Fruit fly (Drosophila melanogaster): ENCODE results near the gene CG46306.
A peak's percentile ranks its signal among the peaks of the same experiment; 100 is the strongest.

The CG46306 gene

dm6 chrX:16787416-16787900 is 47.9 kb downstream of the CG46306 start (continued):
- TF ChIP-seq bbx (GFP tag; IDR thresholded peaks at IDR 0.05; ENCODE audit: partially characterized antibody) = peak; percentile 39; the same call in 1 of the 2 replicates
- no peak for TF ChIP-seq sim (GFP tag; IDR thresholded peaks at IDR 0.05)
- no peak for TF ChIP-seq Optix (GFP tag; IDR thresholded peaks at IDR 0.05)
- TF ChIP-seq CG3065 (GFP tag; optimal IDR thresholded peaks at IDR 0.05) = no peak
- TF ChIP-seq CG3281 (GFP tag; optimal IDR thresholded peaks at IDR 0.05) = no peak
- peak; percentile 69 for TF ChIP-seq amos (GFP tag; IDR thresholded peaks at IDR 0.05; ENCODE audit: partially characterized antibody)
- TF ChIP-seq CG3407 (GFP tag; optimal IDR thresholded peaks at IDR 0.05) = no peak
- peak; percentile 36; the same call in 2 of the 3 replicates for TF ChIP-seq row (GFP tag; IDR thresholded peaks at IDR 0.05)
- no peak for TF ChIP-seq chif (GFP tag; optimal IDR thresholded peaks at IDR 0.05)
- TF ChIP-seq CG10565 (GFP tag; optimal IDR thresholded peaks at IDR 0.05) = no peak
- TF ChIP-seq H15 (GFP tag; IDR thresholded peaks at IDR 0.05) = no peak
- no peak for TF ChIP-seq CG13624 (GFP tag; optimal IDR thresholded peaks at IDR 0.05)
- no peak for TF ChIP-seq Eip74EF (GFP tag; optimal IDR thresholded peaks at IDR 0.05)
- no peak for TF ChIP-seq Nf-YB (GFP tag; optimal IDR thresholded peaks at IDR 0.05)
- TF ChIP-seq CG4617 (GFP tag; optimal IDR thresholded peaks at IDR 0.05; ENCODE audit: borderline replicate concordance) = no peak
- TF ChIP-seq CG12236 (GFP tag; optimal IDR thresholded peaks at IDR 0.05) = no peak
- TF ChIP-seq fd64A (GFP tag; optimal IDR thresholded peaks at IDR 0.05) = no peak
- peak; percentile 35; the same call in 1 of the 2 replicates for TF ChIP-seq Dref (GFP tag; IDR thresholded peaks at IDR 0.05)
- no peak for TF ChIP-seq Bteb2 (GFP tag; optimal IDR thresholded peaks at IDR 0.05)
- no peak for TF ChIP-seq CG11695 (GFP tag; IDR thresholded peaks at IDR 0.05)
- TF ChIP-seq CG9215 (GFP tag; IDR thresholded peaks at IDR 0.05) = 0 out of 2 replicates have a peak, but pooled peaks have one; percentile 38
- TF ChIP-seq lola (GFP tag; optimal IDR thresholded peaks at IDR 0.05) = no peak
- no peak for TF ChIP-seq CG6683 (GFP tag; optimal IDR thresholded peaks at IDR 0.05)
- TF ChIP-seq CG1024 (GFP tag; IDR thresholded peaks at IDR 0.05) = no peak
- TF ChIP-seq cato (GFP tag; optimal IDR thresholded peaks at IDR 0.05; ENCODE audit: borderline replicate concordance) = no peak
- TF ChIP-seq CG4854 (GFP tag; optimal IDR thresholded peaks at IDR 0.05) = no peak
- no peak for TF ChIP-seq Sry-β (GFP tag; optimal IDR thresholded peaks at IDR 0.05)
- TF ChIP-seq kah (GFP tag; optimal IDR thresholded peaks at IDR 0.05) = no peak
- TF ChIP-seq da (GFP tag; optimal IDR thresholded peaks at IDR 0.05) = no peak
- no peak for TF ChIP-seq so (GFP tag; IDR thresholded peaks at IDR 0.05)
- no peak for TF ChIP-seq pfk (GFP tag; optimal IDR thresholded peaks at IDR 0.05)
- peak; percentile 28 for TF ChIP-seq CG9727 (GFP tag; optimal IDR thresholded peaks at IDR 0.05)
- TF ChIP-seq Usf (GFP tag; optimal IDR thresholded peaks at IDR 0.05) = no peak
- no peak for TF ChIP-seq eve (GFP tag; optimal IDR thresholded peaks at IDR 0.05)
- no peak for TF ChIP-seq kay (GFP tag; optimal IDR thresholded peaks at IDR 0.05)
- peak; percentile 62 for TF ChIP-seq CG9797 (GFP tag; optimal IDR thresholded peaks at IDR 0.05)
- no peak for TF ChIP-seq kni (GFP tag; optimal IDR thresholded peaks at IDR 0.05)
- TF ChIP-seq Nf-YC (tag; optimal IDR thresholded peaks at IDR 0.05) = no peak
- TF ChIP-seq pho (GFP tag; optimal IDR thresholded peaks at IDR 0.05) = no peak
- no peak for TF ChIP-seq CG11504 (tag; optimal IDR thresholded peaks at IDR 0.05)
- TF ChIP-seq YL-1 (GFP tag; optimal IDR thresholded peaks at IDR 0.05) = peak; percentile 5
- TF ChIP-seq D19A (tag; optimal IDR thresholded peaks at IDR 0.05) = no peak
- no peak for TF ChIP-seq Aef1 (GFP tag; IDR thresholded peaks at IDR 0.05)
- no peak for TF ChIP-seq Atf6 (GFP tag; IDR thresholded peaks at IDR 0.05)
- peak; percentile 38 for TF ChIP-seq pzg (GFP tag; optimal IDR thresholded peaks at IDR 0.05)
- no peak for TF ChIP-seq hth (optimal IDR thresholded peaks at IDR 0.05)
- no peak for TF ChIP-seq CG17802 (tag; optimal IDR thresholded peaks at IDR 0.05)
- TF ChIP-seq Fer2 (tag; optimal IDR thresholded peaks at IDR 0.05) = no peak
- TF ChIP-seq CG13424 (tag; optimal IDR thresholded peaks at IDR 0.05) = no peak
- TF ChIP-seq pnt (GFP tag; optimal IDR thresholded peaks at IDR 0.05) = no peak

Measured in whole organism, embryonic.